Worm (Caenorhabditis elegans): ENCODE results near the gene R08A2.7.

ce11 chrV:14683926-14684325 is 39.2 kb upstream of the R08A2.7 start:
- no peak for TF ChIP-seq unc-62 (GFP tag; optimal IDR thresholded peaks at IDR 0.05)
- TF ChIP-seq mdl-1 (tag; optimal IDR thresholded peaks at IDR 0.05), result no peak
- TF ChIP-seq lsy-2 (tag; optimal IDR thresholded peaks at IDR 0.05), result no peak
- no peak for TF ChIP-seq lin-39 (tag; optimal IDR thresholded peaks at IDR 0.05)
- no peak for TF ChIP-seq skn-1 (tag; optimal IDR thresholded peaks at IDR 0.05)

Measured in whole organism, L2 larva.